Worm (Caenorhabditis elegans): ENCODE results near the gene T26A8.4.

- TF ChIP-seq ceh-8 (GFP tag; optimal IDR thresholded peaks at IDR 0.05) = peak; percentile 85
- TF ChIP-seq mep-1 (tag; optimal IDR thresholded peaks at IDR 0.05) = peak; percentile 76
- TF ChIP-seq nhr-237 (tag; optimal IDR thresholded peaks at IDR 0.05) = peak; percentile 31
- peak; percentile 92 for TF ChIP-seq ama-1 (optimal IDR thresholded peaks at IDR 0.05)
- TF ChIP-seq zag-1 (tag; optimal IDR thresholded peaks at IDR 0.05) = no peak
- TF ChIP-seq grh-1 (GFP tag; IDR thresholded peaks at IDR 0.05) = peak; percentile 87
- peak; percentile 49 for TF ChIP-seq skn-1 (tag; optimal IDR thresholded peaks at IDR 0.05)
- TF ChIP-seq elt-3 (tag; optimal IDR thresholded peaks at IDR 0.05) = peak in 2 of 6 experiments; percentile 19 to 66
- TF ChIP-seq lir-3 (tag; optimal IDR thresholded peaks at IDR 0.05; ENCODE audit: poor library complexity) = peak; percentile 56
Measured at ce11 chrIV:8428492-8428891, 4.2 kb downstream of the T26A8.4 start.

Data from whole organism, L1 larva.